Fruit fly (Drosophila melanogaster) whole organism, embryonic: ENCODE data around the gene Or33b.
A peak's percentile ranks its signal among the peaks of the same experiment; 100 is the strongest.

Experiments
- CG10267 ChIP-seq: fragments of 200-800 bp; sonication (Bioruptor generic); optimal IDR thresholded peaks from 2 replicates; lab custom pipeline; 2018; ENCODE audit warnings: missing biosample characterization, mild to moderate bottlenecking, missing genetic modification characterization, moderate library complexity
- CG10431 ChIP-seq: fragments of 200-800 bp; sonication (Bioruptor generic); optimal IDR thresholded peaks from 3 replicates; lab custom pipeline; 2018; ENCODE audit warnings: missing biosample characterization, mild to moderate bottlenecking, missing genetic modification characterization
- CG10979 ChIP-seq: fragments of 200-800 bp; sonication (Bioruptor generic); optimal IDR thresholded peaks from 2 replicates; lab custom pipeline; 2018; ENCODE audit warnings: missing biosample characterization, mild to moderate bottlenecking, missing genetic modification characterization, moderate library complexity
- CG11504 ChIP-seq: fragments of 200-800 bp; sonication (Bioruptor generic); optimal IDR thresholded peaks from 3 replicates; lab custom pipeline; 2019; ENCODE audit warnings: missing biosample characterization, mild to moderate bottlenecking, missing genetic modification characterization, moderate library complexity
- CG11695 ChIP-seq: fragments of 200-800 bp; sonication (Bioruptor generic); IDR thresholded peaks from 3 replicates; pipeline ENCODE4 v1.3.6; 2022; ENCODE audit warnings: missing biosample characterization, missing genetic modification characterization
- CG12104 ChIP-seq: fragments of 200-800 bp; sonication (Bioruptor generic); optimal IDR thresholded peaks from 3 replicates; lab custom pipeline; 2016; ENCODE audit warnings: missing biosample characterization, missing genetic modification characterization
- CG12155 ChIP-seq: fragments of 200-800 bp; sonication (Bioruptor generic); optimal IDR thresholded peaks from 3 replicates; lab custom pipeline; 2016; ENCODE audit warnings: missing biosample characterization, missing genetic modification characterization
- CG12769 ChIP-seq: fragments of 200-800 bp; sonication (Bioruptor generic); optimal IDR thresholded peaks from 2 replicates; lab custom pipeline; 2019; ENCODE audit warnings: missing biosample characterization, mild to moderate bottlenecking, missing genetic modification characterization, moderate library complexity
- CG13424 ChIP-seq: fragments of 200-800 bp; sonication (Bioruptor generic); optimal IDR thresholded peaks from 2 replicates; lab custom pipeline; 2019; ENCODE audit warnings: missing biosample characterization, mild to moderate bottlenecking, missing genetic modification characterization, moderate library complexity
- CG15696 ChIP-seq: fragments of 200-800 bp; sonication (Bioruptor generic); optimal IDR thresholded peaks from 2 replicates; lab custom pipeline; 2019; ENCODE audit warnings: missing biosample characterization, mild to moderate bottlenecking, missing genetic modification characterization, moderate library complexity
- CG17361 ChIP-seq: fragments of 200-800 bp; sonication (Bioruptor generic); IDR thresholded peaks from 3 replicates; pipeline ENCODE4 v1.3.6; 2022; ENCODE audit warnings: missing biosample characterization, missing genetic modification characterization
- CG17829 ChIP-seq: fragments of 200-800 bp; optimal IDR thresholded peaks from 2 replicates; lab custom pipeline; 2019; ENCODE audit warnings: missing biosample characterization, mild to moderate bottlenecking, missing genetic modification characterization, moderate library complexity
- CG18011 ChIP-seq: fragments of 200-800 bp; sonication (Bioruptor generic); optimal IDR thresholded peaks from 2 replicates; lab custom pipeline; 2017; ENCODE audit warnings: missing biosample characterization, missing genetic modification characterization, mild to moderate bottlenecking, moderate library complexity, missing genotype
- CG18476 ChIP-seq: fragments of 200-800 bp; sonication (Bioruptor generic); optimal IDR thresholded peaks from 2 replicates; lab custom pipeline; 2016; ENCODE audit warnings: missing biosample characterization, mild to moderate bottlenecking, missing genetic modification characterization
- CG30403 ChIP-seq: fragments of 200-800 bp; sonication (Bioruptor generic); optimal IDR thresholded peaks from 3 replicates; lab custom pipeline; 2016; ENCODE audit warnings: missing biosample characterization, missing genetic modification characterization
- CG5953 ChIP-seq: fragments of 200-800 bp; sonication (Bioruptor generic); IDR thresholded peaks from 2 replicates; pipeline ENCODE4 v1.3.6; 2022; ENCODE audit warnings: missing biosample characterization, missing genetic modification characterization
- CG6683 ChIP-seq: fragments of 200-800 bp; sonication (Bioruptor generic); optimal IDR thresholded peaks from 2 replicates; lab custom pipeline; 2017; ENCODE audit warnings: missing biosample characterization, mild to moderate bottlenecking, missing genetic modification characterization, missing genetic modification reagents
- CG8359 ChIP-seq: fragments of 200-800 bp; sonication (Bioruptor generic); optimal IDR thresholded peaks from 2 replicates; lab custom pipeline; 2017; ENCODE audit warnings: missing biosample characterization, mild to moderate bottlenecking, missing genetic modification characterization, borderline replicate concordance
- CG8924 ChIP-seq: fragments of 200-800 bp; optimal IDR thresholded peaks from 3 replicates; lab custom pipeline; 2019; ENCODE audit warnings: missing biosample characterization, mild to moderate bottlenecking, missing genetic modification characterization, moderate library complexity
- Dad ChIP-seq: fragments of 200-800 bp; sonication (Bioruptor generic); optimal IDR thresholded peaks from 3 replicates; lab custom pipeline; 2016; ENCODE audit warnings: missing biosample characterization, missing genetic modification characterization
- Dll ChIP-seq: fragments of 200-800 bp; sonication (Bioruptor generic); IDR thresholded peaks from 4 replicates; pipeline ENCODE4 v1.3.6; 2022; ENCODE audit warnings: missing biosample characterization, missing genetic modification characterization; ENCODE audit not compliant: partially characterized antibody
- Ets97D ChIP-seq: fragments of 200-800 bp; sonication (Bioruptor generic); optimal IDR thresholded peaks from 3 replicates; lab custom pipeline; 2016; ENCODE audit warnings: missing biosample characterization, missing genetic modification characterization
- HLH54F ChIP-seq: fragments of 200-800 bp; sonication (Bioruptor generic); optimal IDR thresholded peaks from 3 replicates; lab custom pipeline; 2016; ENCODE audit warnings: missing biosample characterization, missing genetic modification characterization
- Six4 ChIP-seq: fragments of 200-800 bp; sonication (Bioruptor generic); optimal IDR thresholded peaks from 2 replicates; lab custom pipeline; 2016; ENCODE audit warnings: missing biosample characterization, missing genetic modification characterization
- Sox102F ChIP-seq: fragments of 200-800 bp; sonication (Bioruptor generic); optimal IDR thresholded peaks from 2 replicates; lab custom pipeline; 2018; ENCODE audit warnings: missing biosample characterization, mild to moderate bottlenecking, missing genetic modification characterization, moderate library complexity
- Ssrp ChIP-seq: fragments of 200-800 bp; sonication (Bioruptor generic); optimal IDR thresholded peaks from 2 replicates; lab custom pipeline; 2018; ENCODE audit warnings: missing biosample characterization, mild to moderate bottlenecking, missing genetic modification characterization, moderate library complexity
- Xrp1 ChIP-seq: fragments of 200-800 bp; sonication (Bioruptor generic); IDR thresholded peaks from 2 replicates; pipeline ENCODE4 v1.3.6; 2022; ENCODE audit warnings: missing biosample characterization, missing genetic modification characterization
- chn ChIP-seq: fragments of 200-800 bp; sonication (Bioruptor generic); optimal IDR thresholded peaks from 2 replicates; lab custom pipeline; 2016; ENCODE audit warnings: missing biosample characterization, missing genetic modification characterization
- dmrt11E ChIP-seq: fragments of 200-800 bp; sonication (Bioruptor generic); optimal IDR thresholded peaks from 3 replicates; lab custom pipeline; 2018; ENCODE audit warnings: missing biosample characterization, mild to moderate bottlenecking, missing genetic modification characterization, moderate library complexity
- dmrt99B ChIP-seq: fragments of 200-800 bp; sonication (Bioruptor generic); optimal IDR thresholded peaks from 2 replicates; lab custom pipeline; 2018; ENCODE audit warnings: missing biosample characterization, mild to moderate bottlenecking, missing genetic modification characterization, moderate library complexity
- dysf ChIP-seq: fragments of 200-800 bp; sonication (Bioruptor generic); IDR thresholded peaks from 3 replicates; pipeline ENCODE4 v1.3.6; 2022; ENCODE audit warnings: missing biosample characterization, missing genetic modification characterization
- ewg ChIP-seq: fragments of 200-800 bp; sonication (Bioruptor generic); optimal IDR thresholded peaks from 3 replicates; lab custom pipeline; 2017; ENCODE audit warnings: mild to moderate bottlenecking, missing biosample characterization, missing genetic modification reagents, missing genetic modification characterization
- gcm2 ChIP-seq: fragments of 200-800 bp; sonication (Bioruptor generic); optimal IDR thresholded peaks from 2 replicates; lab custom pipeline; 2016; ENCODE audit warnings: missing biosample characterization, missing genetic modification characterization
- jing ChIP-seq: fragments of 200-800 bp; sonication (Bioruptor generic); optimal IDR thresholded peaks from 2 replicates; lab custom pipeline; 2018; ENCODE audit warnings: missing biosample characterization, mild to moderate bottlenecking, missing genetic modification characterization
- jumu ChIP-seq: fragments of 200-800 bp; sonication (Bioruptor generic); optimal IDR thresholded peaks from 3 replicates; lab custom pipeline; 2016; ENCODE audit warnings: missing biosample characterization, missing genetic modification characterization
- klu ChIP-seq: fragments of 200-800 bp; sonication (Bioruptor generic); IDR thresholded peaks from 2 replicates; pipeline ENCODE4 v1.3.6; 2022; ENCODE audit warnings: missing biosample characterization, missing genetic modification characterization
- mam ChIP-seq: fragments of 200-800 bp; sonication (Bioruptor generic); optimal IDR thresholded peaks from 3 replicates; lab custom pipeline; 2016; ENCODE audit warnings: missing biosample characterization, missing genetic modification characterization
- nmo ChIP-seq: fragments of 200-800 bp; sonication (Bioruptor generic); optimal IDR thresholded peaks from 2 replicates; lab custom pipeline; 2018; ENCODE audit warnings: missing biosample characterization, mild to moderate bottlenecking, missing genetic modification characterization, moderate library complexity
- nom ChIP-seq: fragments of 200-800 bp; sonication (Bioruptor generic); optimal IDR thresholded peaks from 2 replicates; lab custom pipeline; 2017; ENCODE audit warnings: missing biosample characterization, missing genetic modification characterization, mild to moderate bottlenecking, moderate library complexity, missing genetic modification reagents
- onecut ChIP-seq: fragments of 200-800 bp; sonication (Bioruptor generic); IDR thresholded peaks from 2 replicates; pipeline ENCODE4 v1.3.6; 2022; ENCODE audit warnings: missing biosample characterization, missing genetic modification characterization
- pum ChIP-seq: fragments of 200-800 bp; sonication (Bioruptor generic); optimal IDR thresholded peaks from 2 replicates; lab custom pipeline; 2016; ENCODE audit warnings: missing biosample characterization, missing genetic modification characterization
- row ChIP-seq: fragments of 200-800 bp; sonication (Bioruptor generic); IDR thresholded peaks from 3 replicates; pipeline ENCODE4 v1.3.6; 2022; ENCODE audit warnings: missing biosample characterization, missing genetic modification characterization
- slbo ChIP-seq: fragments of 200-800 bp; sonication (Bioruptor generic); IDR thresholded peaks from 2 replicates; pipeline ENCODE4 v1.3.6; 2022; ENCODE audit warnings: missing biosample characterization, missing genetic modification characterization
- so ChIP-seq: fragments of 200-800 bp; sonication (Bioruptor generic); IDR thresholded peaks from 3 replicates; pipeline ENCODE4 v1.3.6; 2022; ENCODE audit warnings: missing biosample characterization, missing genetic modification characterization
- sob ChIP-seq: fragments of 200-800 bp; sonication (Bioruptor generic); IDR thresholded peaks from 2 replicates; pipeline ENCODE4 v1.3.6; 2022; ENCODE audit warnings: missing biosample characterization, missing genetic modification characterization
- tll ChIP-seq, 2 experiments: fragments of 200-800 bp in 1 of 2; fragments of >200 bp in 1 of 2; sonication (Bioruptor generic) in 1 of 2; optimal IDR thresholded peaks; 2 replicates each; lab custom pipeline; 2017 to 2019; ENCODE audit warnings: missing biosample characterization in 2 of 2, missing genetic modification characterization in 2 of 2, mild to moderate bottlenecking in 1 of 2, moderate library complexity in 1 of 2
- trh ChIP-seq: fragments of 200-800 bp; sonication (Bioruptor generic); optimal IDR thresholded peaks from 2 replicates; lab custom pipeline; 2016; ENCODE audit warnings: missing biosample characterization, missing genetic modification characterization
- twi ChIP-seq: fragments of 200-800 bp; optimal IDR thresholded peaks from 2 replicates; lab custom pipeline; 2019; ENCODE audit warnings: missing biosample characterization, mild to moderate bottlenecking, missing genetic modification characterization, moderate library complexity
- yki ChIP-seq: fragments of >200 bp; optimal IDR thresholded peaks from 3 replicates; lab custom pipeline; 2018
- zen ChIP-seq: fragments of 200-800 bp; sonication (Bioruptor generic); optimal IDR thresholded peaks from 3 replicates; lab custom pipeline; 2018; ENCODE audit warnings: missing biosample characterization, mild to moderate bottlenecking, missing genetic modification characterization, moderate library complexity

Or33b gene

DNA sequence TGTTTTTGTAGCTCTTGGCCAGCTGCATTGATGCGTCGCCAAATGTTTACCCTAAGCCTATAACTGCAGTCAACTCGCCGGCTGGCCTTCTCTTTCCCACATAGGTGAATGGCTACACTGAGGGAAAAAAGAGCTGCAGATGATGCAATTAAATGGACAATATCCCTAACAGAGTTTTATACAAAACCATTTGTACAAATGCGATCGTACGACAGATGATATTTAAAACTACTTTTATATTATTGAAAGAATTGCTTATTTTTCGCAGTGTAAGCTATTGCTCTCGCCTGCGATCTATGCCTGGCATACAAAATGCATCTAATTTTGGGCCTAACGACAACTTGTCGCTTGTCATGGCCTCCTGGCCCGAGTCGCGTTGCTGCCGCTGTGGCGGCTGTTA is 13.9 kb downstream of the Or33b start (continued):
- TF ChIP-seq CG11695 (GFP tag; lab: Robert Waterston, UW) (0 out of 3 replicates have a peak, but pooled peaks have one; percentile 35), HLH54F (GFP tag; lab: Kevin White, UChicago) (no peak), CG12769 (tag; lab: Kevin White, UChicago) (peak; percentile 4), onecut (GFP tag; lab: Robert Waterston, UW) (peak; percentile 43; the same call in 1 of the 2 replicates), Xrp1 (GFP tag; lab: Robert Waterston, UW) (peak; percentile 62; the same call in 1 of the 2 replicates), ewg (GFP tag; lab: Kevin White, UChicago) (peak; percentile 6), Sox102F (peak; percentile 67), so (0 out of 3 replicates have a peak, but pooled peaks have one; percentile 19), twi (tag; lab: Kevin White, UChicago) (no peak), chn (GFP tag; lab: Kevin White, UChicago) (peak; percentile 13), dmrt11E (tag; lab: Kevin White, UChicago) (peak; percentile 73), slbo (GFP tag; lab: Robert Waterston, UW) (peak; percentile 45), tll (GFP tag; optimal IDR thresholded peaks at IDR 0.05; lab: Kevin White, UChicago) (no peak), CG13424 (tag; lab: Kevin White, UChicago) (peak; percentile 49), CG5953 (GFP tag; lab: Robert Waterston, UW) (0 out of 2 replicates have a peak, but pooled peaks have one; percentile 22), CG8359 (GFP tag; lab: Kevin White, UChicago) (no peak), CG17361 (GFP tag; lab: Robert Waterston, UW) (0 out of 3 replicates have a peak, but pooled peaks have one; percentile 23), dmrt99B (peak; percentile 56), CG6683 (GFP tag; lab: Kevin White, UChicago) (no peak), CG10267 (tag; lab: Kevin White, UChicago) (peak; percentile 15), Dll (GFP tag; lab: Robert Waterston, UW) (no peak), mam (no peak), Six4 (GFP tag; lab: Kevin White, UChicago) (no peak), zen (peak; percentile 62), nmo (GFP tag; lab: Kevin White, UChicago) (peak; percentile 38), trh (GFP tag; lab: Kevin White, UChicago) (no peak), CG10431 (GFP tag; lab: Kevin White, UChicago) (no peak), CG17829 (tag; lab: Kevin White, UChicago) (peak; percentile 12), pum (GFP tag; lab: Kevin White, UChicago) (peak; percentile 11), nom (GFP tag; lab: Kevin White, UChicago) (no peak), CG12104 (GFP tag; lab: Kevin White, UChicago) (peak; percentile 4), CG18476 (GFP tag; lab: Kevin White, UChicago) (peak; percentile 10), CG10979 (tag; lab: Kevin White, UChicago) (peak; percentile 55), sob (GFP tag; lab: Robert Waterston, UW) (peak; percentile 60; the same call in 1 of the 2 replicates), Ssrp (tag; lab: Kevin White, UChicago) (peak; percentile 55), Dad (GFP tag; lab: Kevin White, UChicago) (no peak), CG15696 (tag; lab: Kevin White, UChicago) (peak; percentile 35), CG18011 (GFP tag; lab: Kevin White, UChicago) (no peak), row (GFP tag; lab: Robert Waterston, UW) (peak; percentile 61), klu (GFP tag; lab: Robert Waterston, UW) (0 out of 2 replicates have a peak, but pooled peaks have one; percentile 18), yki (lab: Kevin White, UChicago) (no peak), dysf (GFP tag; lab: Robert Waterston, UW) (peak; percentile 62), CG30403 (GFP tag; lab: Kevin White, UChicago) (peak; percentile 36), jumu (GFP tag; lab: Kevin White, UChicago) (peak; percentile 42), CG12155 (GFP tag; lab: Kevin White, UChicago) (peak; percentile 6), jing (GFP tag; lab: Kevin White, UChicago) (peak; percentile 23), gcm2 (GFP tag; lab: Kevin White, UChicago) (no peak), CG11504 (tag; lab: Kevin White, UChicago) (peak; percentile 69), CG8924 (tag; lab: Kevin White, UChicago) (peak; percentile 48), Ets97D (GFP tag; lab: Kevin White, UChicago) (no peak)
